Fruit fly (Drosophila melanogaster): ENCODE measurements around the gene Wnt6.

DNA sequence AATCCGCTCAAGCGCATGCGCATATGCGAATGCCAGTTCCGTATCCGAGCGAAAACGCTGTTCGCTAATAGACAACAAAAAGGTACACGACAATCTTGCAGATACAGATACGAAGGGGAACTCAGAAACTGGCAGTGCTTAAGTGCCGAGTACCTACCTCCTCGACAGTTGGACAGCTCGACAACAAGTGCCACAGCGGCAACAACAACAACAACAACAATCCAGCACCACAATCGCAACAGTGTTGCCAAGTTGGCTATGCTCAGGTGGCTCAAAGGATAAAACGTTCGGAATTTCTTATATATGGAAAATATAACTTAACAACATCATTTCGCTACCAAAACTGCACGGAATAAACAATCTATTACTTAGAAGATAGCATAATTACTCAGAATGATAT, 43.6 kb upstream of the Wnt6 start:
- no peak for TF ChIP-seq net (GFP tag; optimal IDR thresholded peaks at IDR 0.05)
- no peak for TF ChIP-seq Eip93F (GFP tag; optimal IDR thresholded peaks at IDR 0.05)
- no peak for TF ChIP-seq CG32006 (GFP tag; optimal IDR thresholded peaks at IDR 0.05)
- no peak for TF ChIP-seq CG6163 (GFP tag; IDR thresholded peaks at IDR 0.05)
- no peak for TF ChIP-seq vri (GFP tag; optimal IDR thresholded peaks at IDR 0.05)
- no peak for TF ChIP-seq CG3032 (tag; optimal IDR thresholded peaks at IDR 0.05)
- no peak for TF ChIP-seq CG6792 (GFP tag; optimal IDR thresholded peaks at IDR 0.05)
- TF ChIP-seq CG11762 (GFP tag; optimal IDR thresholded peaks at IDR 0.05; ENCODE audit: insufficient read depth), result no peak
- TF ChIP-seq Hr39 (GFP tag; optimal IDR thresholded peaks at IDR 0.05), result no peak
- no peak for TF ChIP-seq Met (GFP tag; optimal IDR thresholded peaks at IDR 0.05)
- TF ChIP-seq Lpt (GFP tag; optimal IDR thresholded peaks at IDR 0.05), result no peak
- TF ChIP-seq CG1621 (tag; optimal IDR thresholded peaks at IDR 0.05), result no peak
- TF ChIP-seq dsx (GFP tag; optimal IDR thresholded peaks at IDR 0.05; ENCODE audit: poor library complexity, severe bottlenecking), result peak; percentile 69
- TF ChIP-seq CG7368 (GFP tag; optimal IDR thresholded peaks at IDR 0.05), result no peak
